Worm (Caenorhabditis elegans) whole organism, L4/young adult: Measurements from ENCODE around the gene metr-1.

Experiments
- W03F9.2 ChIP-seq: fragments of 150-350 bp; optimal IDR thresholded peaks from 2 replicates; lab custom pipeline; 2014; ENCODE audit warnings: missing biosample characterization, missing genetic modification characterization
- dao-5 ChIP-seq: sonication (generic microtip); optimal IDR thresholded peaks from 2 replicates; lab custom pipeline; 2016; ENCODE audit warnings: missing genotype, missing genetic modification characterization, moderate library complexity, missing compliant biosample characterization
- him-1 ChIP-seq: sonication (generic microtip); optimal IDR thresholded peaks from 2 replicates; lab custom pipeline; 2016; ENCODE audit warnings: missing genotype, missing genetic modification reagents, missing genetic modification characterization, missing compliant biosample characterization

metr-1 gene

ce11 chrII:10975239-10975638 lies 48.9 kb downstream of the metr-1 start, which contains the start of gene ptp-3:
Gene ptp-3 (plus strand): TSS chrII:10975539.
- TF ChIP-seq dao-5 (tag; lab: Kevin White, UChicago), result no peak
- no peak for TF ChIP-seq him-1 (tag; lab: Kevin White, UChicago)
- TF ChIP-seq W03F9.2 (tag; lab: Kevin White, UChicago), result no peak
